Fruit fly (Drosophila melanogaster) whole organism, embryonic: ENCODE measurements around the gene CG18788.
A peak's percentile ranks its signal among the peaks of the same experiment; 100 is the strongest.

Source experiments
- Abd-B ChIP-seq: fragments of 200-800 bp; sonication (Bioruptor generic); optimal IDR thresholded peaks from 2 replicates; lab custom pipeline; 2018; ENCODE audit warnings: missing biosample characterization, mild to moderate bottlenecking, missing genetic modification characterization, moderate library complexity
- CG10431 ChIP-seq: fragments of 200-800 bp; sonication (Bioruptor generic); optimal IDR thresholded peaks from 3 replicates; lab custom pipeline; 2018; ENCODE audit warnings: missing biosample characterization, mild to moderate bottlenecking, missing genetic modification characterization
- CG11247 ChIP-seq: fragments of 200-800 bp; sonication (Bioruptor generic); IDR thresholded peaks from 2 replicates; pipeline ENCODE4 v1.3.6; 2022; ENCODE audit warnings: missing biosample characterization, missing genetic modification characterization
- CG11695 ChIP-seq: fragments of 200-800 bp; sonication (Bioruptor generic); IDR thresholded peaks from 3 replicates; pipeline ENCODE4 v1.3.6; 2022; ENCODE audit warnings: missing biosample characterization, missing genetic modification characterization
- CG1233 ChIP-seq: fragments of 200-800 bp; sonication (Bioruptor generic); optimal IDR thresholded peaks from 4 replicates; lab custom pipeline; 2018; ENCODE audit warnings: missing biosample characterization, mild to moderate bottlenecking, missing genetic modification characterization
- CG14050 ChIP-seq: fragments of 200-800 bp; sonication (Bioruptor generic); IDR thresholded peaks from 3 replicates; pipeline ENCODE4 v1.3.6; 2022; ENCODE audit warnings: missing biosample characterization, missing genetic modification characterization
- CG18476 ChIP-seq: fragments of 200-800 bp; sonication (Bioruptor generic); optimal IDR thresholded peaks from 2 replicates; lab custom pipeline; 2016; ENCODE audit warnings: missing biosample characterization, mild to moderate bottlenecking, missing genetic modification characterization
- CG2875 ChIP-seq: fragments of 200-800 bp; sonication (Bioruptor generic); optimal IDR thresholded peaks from 2 replicates; lab custom pipeline; 2017; ENCODE audit warnings: missing biosample characterization, mild to moderate bottlenecking, missing genetic modification characterization, missing genetic modification reagents
- CG2889 ChIP-seq: fragments of 200-800 bp; sonication (Bioruptor generic); IDR thresholded peaks from 3 replicates; pipeline ENCODE4 v1.3.6; 2022; ENCODE audit warnings: missing biosample characterization, missing genetic modification characterization
- CG4820 ChIP-seq: fragments of 200-800 bp; sonication (Bioruptor generic); optimal IDR thresholded peaks from 3 replicates; lab custom pipeline; 2016; ENCODE audit warnings: missing biosample characterization, missing genetic modification characterization
- CG6813 ChIP-seq: fragments of 200-800 bp; sonication (Bioruptor generic); optimal IDR thresholded peaks from 2 replicates; lab custom pipeline; 2017; ENCODE audit warnings: missing biosample characterization, missing genetic modification characterization, mild to moderate bottlenecking, moderate library complexity, missing genetic modification reagents
- CG7786 ChIP-seq: fragments of 200-800 bp; sonication (Bioruptor generic); optimal IDR thresholded peaks from 2 replicates; lab custom pipeline; 2016; ENCODE audit warnings: missing biosample characterization, missing genetic modification characterization
- CG8924 ChIP-seq: fragments of 200-800 bp; optimal IDR thresholded peaks from 3 replicates; lab custom pipeline; 2019; ENCODE audit warnings: missing biosample characterization, mild to moderate bottlenecking, missing genetic modification characterization, moderate library complexity
- CG9817 ChIP-seq: fragments of 200-800 bp; sonication (Bioruptor generic); optimal IDR thresholded peaks from 2 replicates; lab custom pipeline; 2018; ENCODE audit warnings: missing biosample characterization, mild to moderate bottlenecking, missing genetic modification characterization, moderate library complexity
- CHES-1-like ChIP-seq: fragments of 200-800 bp; sonication (Bioruptor generic); optimal IDR thresholded peaks from 2 replicates; lab custom pipeline; 2016; ENCODE audit warnings: missing biosample characterization, missing genetic modification characterization
- D19B ChIP-seq: fragments of 200-800 bp; sonication (Bioruptor generic); optimal IDR thresholded peaks from 2 replicates; lab custom pipeline; 2017; ENCODE audit warnings: missing biosample characterization, mild to moderate bottlenecking, missing genetic modification characterization
- Dll ChIP-seq: fragments of 200-800 bp; sonication (Bioruptor generic); IDR thresholded peaks from 4 replicates; pipeline ENCODE4 v1.3.6; 2022; ENCODE audit warnings: missing biosample characterization, missing genetic modification characterization; ENCODE audit not compliant: partially characterized antibody
- Ets65A ChIP-seq: fragments of 200-800 bp; sonication (Bioruptor generic); peaks from one replicate; lab custom pipeline; 2016; ENCODE audit warnings: missing biosample characterization, missing genetic modification characterization
- GATAe ChIP-seq: fragments of 200-800 bp; sonication (Bioruptor generic); conservative IDR thresholded peaks from 2 replicates; pipeline ENCODE4 v1.3.6; 2022; ENCODE audit warnings: missing biosample characterization, missing genetic modification characterization
- HmgZ ChIP-seq: fragments of 200-800 bp; sonication (Bioruptor generic); optimal IDR thresholded peaks from 2 replicates; lab custom pipeline; 2018; ENCODE audit warnings: missing biosample characterization, mild to moderate bottlenecking, missing genetic modification characterization
- Hr78 ChIP-seq, 2 experiments: fragments of 200-800 bp in 1 of 2; fragments of >200 bp in 1 of 2; sonication (Bioruptor generic) in 1 of 2; optimal IDR thresholded peaks; 2 replicates each; lab custom pipeline; 2017 to 2019; ENCODE audit warnings: missing biosample characterization in 2 of 2, missing genetic modification characterization in 2 of 2, mild to moderate bottlenecking in 1 of 2, moderate library complexity in 1 of 2
- Hsf ChIP-seq: fragments of 200-800 bp; sonication (Bioruptor generic); optimal IDR thresholded peaks from 3 replicates; lab custom pipeline; 2016; ENCODE audit warnings: missing biosample characterization, missing genetic modification characterization
- Meics ChIP-seq: fragments of 200-800 bp; sonication (Bioruptor generic); optimal IDR thresholded peaks from 2 replicates; lab custom pipeline; 2017; ENCODE audit warnings: missing biosample characterization, mild to moderate bottlenecking, missing genetic modification characterization
- Optix ChIP-seq: fragments of 200-800 bp; sonication (Bioruptor generic); IDR thresholded peaks from 3 replicates; pipeline ENCODE4 v1.3.6; 2022; ENCODE audit warnings: missing biosample characterization, missing genetic modification characterization
- Pdp1 ChIP-seq, 2 experiments: fragments of 200-800 bp; sonication (Bioruptor generic); optimal IDR thresholded peaks; 3 replicates each; lab custom pipeline; 2016; ENCODE audit warnings: missing biosample characterization in 2 of 2, missing genetic modification characterization in 2 of 2, mild to moderate bottlenecking in 1 of 2, moderate library complexity in 1 of 2
- Rx ChIP-seq: fragments of 200-800 bp; sonication (Bioruptor generic); IDR thresholded peaks from 2 replicates; pipeline ENCODE4 v1.3.6; 2022; ENCODE audit warnings: missing biosample characterization, missing genetic modification characterization
- Vsx1 ChIP-seq: fragments of 200-800 bp; sonication (Bioruptor generic); optimal IDR thresholded peaks from 2 replicates; lab custom pipeline; 2017; ENCODE audit warnings: missing biosample characterization, mild to moderate bottlenecking, missing genetic modification characterization, missing genetic modification reagents
- Xbp1 ChIP-seq: fragments of 200-800 bp; sonication (Bioruptor generic); optimal IDR thresholded peaks from 3 replicates; lab custom pipeline; 2016; ENCODE audit warnings: missing biosample characterization, mild to moderate bottlenecking, missing genetic modification characterization
- ac ChIP-seq: fragments of 200-800 bp; sonication (Bioruptor generic); optimal IDR thresholded peaks from 3 replicates; lab custom pipeline; 2017; ENCODE audit warnings: missing biosample characterization, mild to moderate bottlenecking, missing genetic modification characterization
- bsh ChIP-seq, 2 experiments: fragments of 200-800 bp; sonication (Bioruptor generic); optimal IDR thresholded peaks; 2 replicates each; lab custom pipeline; 2017 to 2018; ENCODE audit warnings: mild to moderate bottlenecking in 2 of 2, missing biosample characterization in 2 of 2, missing genetic modification characterization in 2 of 2, moderate library complexity in 1 of 2
- chn ChIP-seq: fragments of 200-800 bp; sonication (Bioruptor generic); optimal IDR thresholded peaks from 2 replicates; lab custom pipeline; 2016; ENCODE audit warnings: missing biosample characterization, missing genetic modification characterization
- ewg ChIP-seq: fragments of 200-800 bp; sonication (Bioruptor generic); optimal IDR thresholded peaks from 3 replicates; lab custom pipeline; 2017; ENCODE audit warnings: mild to moderate bottlenecking, missing biosample characterization, missing genetic modification reagents, missing genetic modification characterization
- fd64A ChIP-seq: fragments of 200-800 bp; sonication (Bioruptor generic); optimal IDR thresholded peaks from 3 replicates; lab custom pipeline; 2018; ENCODE audit warnings: missing biosample characterization, mild to moderate bottlenecking, missing genetic modification characterization
- gce ChIP-seq: fragments of 200-800 bp; sonication (Bioruptor generic); IDR thresholded peaks from 3 replicates; pipeline ENCODE4 v1.3.6; 2022; ENCODE audit warnings: missing biosample characterization, missing genetic modification characterization
- her ChIP-seq: fragments of 200-800 bp; sonication (Bioruptor generic); optimal IDR thresholded peaks from 2 replicates; lab custom pipeline; 2016; ENCODE audit warnings: missing biosample characterization, missing genetic modification characterization
- ken ChIP-seq: fragments of 200-800 bp; sonication (Bioruptor generic); IDR thresholded peaks from 3 replicates; pipeline ENCODE4 v1.3.6; 2022; ENCODE audit warnings: missing biosample characterization, missing genetic modification characterization
- knrl ChIP-seq: fragments of 200-800 bp; sonication (Bioruptor generic); IDR thresholded peaks from 3 replicates; pipeline ENCODE4 v1.3.6; 2022; ENCODE audit warnings: missing biosample characterization, missing genetic modification characterization; ENCODE audit not compliant: partially characterized antibody
- pros ChIP-seq: fragments of 200-800 bp; sonication (Bioruptor generic); optimal IDR thresholded peaks from 3 replicates; lab custom pipeline; 2019; ENCODE audit warnings: missing biosample characterization, mild to moderate bottlenecking, missing genetic modification characterization, moderate library complexity
- pzg ChIP-seq: fragments of 200-800 bp; sonication (Bioruptor generic); optimal IDR thresholded peaks from 3 replicates; lab custom pipeline; 2018; ENCODE audit warnings: missing biosample characterization, mild to moderate bottlenecking, missing genetic modification characterization, moderate library complexity
- row ChIP-seq: fragments of 200-800 bp; sonication (Bioruptor generic); IDR thresholded peaks from 3 replicates; pipeline ENCODE4 v1.3.6; 2022; ENCODE audit warnings: missing biosample characterization, missing genetic modification characterization
- sima ChIP-seq: fragments of 200-800 bp; sonication (Bioruptor generic); optimal IDR thresholded peaks from 2 replicates; lab custom pipeline; 2016; ENCODE audit warnings: missing biosample characterization, missing genetic modification characterization
- sr ChIP-seq: fragments of 200-800 bp; sonication (Bioruptor generic); IDR thresholded peaks from 3 replicates; pipeline ENCODE4 v1.3.6; 2022; ENCODE audit warnings: missing biosample characterization, missing genetic modification characterization
- ssp ChIP-seq: fragments of 200-800 bp; sonication (Bioruptor generic); IDR thresholded peaks from 2 replicates; pipeline ENCODE4 v1.3.6; 2022; ENCODE audit warnings: missing biosample characterization, missing genetic modification characterization
- tgo ChIP-seq: fragments of 200-800 bp; sonication (Bioruptor generic); IDR thresholded peaks from 3 replicates; pipeline ENCODE4 v1.3.6; 2022; ENCODE audit warnings: missing biosample characterization, missing genetic modification characterization
- twi ChIP-seq: fragments of 200-800 bp; optimal IDR thresholded peaks from 2 replicates; lab custom pipeline; 2019; ENCODE audit warnings: missing biosample characterization, mild to moderate bottlenecking, missing genetic modification characterization, moderate library complexity
- tx ChIP-seq: fragments of 200-800 bp; sonication (Bioruptor generic); optimal IDR thresholded peaks from 2 replicates; lab custom pipeline; 2016; ENCODE audit warnings: missing biosample characterization, missing genetic modification characterization
- vnd ChIP-seq: fragments of 200-800 bp; sonication (Bioruptor generic); IDR thresholded peaks from 3 replicates; pipeline ENCODE4 v1.3.6; 2022; ENCODE audit warnings: missing biosample characterization, missing genetic modification characterization; ENCODE audit not compliant: partially characterized antibody
- zfh2 ChIP-seq: fragments of 200-800 bp; sonication (Bioruptor generic); optimal IDR thresholded peaks from 2 replicates; lab custom pipeline; 2016; ENCODE audit warnings: missing biosample characterization, missing genetic modification characterization

Gene CG18788

DNA sequence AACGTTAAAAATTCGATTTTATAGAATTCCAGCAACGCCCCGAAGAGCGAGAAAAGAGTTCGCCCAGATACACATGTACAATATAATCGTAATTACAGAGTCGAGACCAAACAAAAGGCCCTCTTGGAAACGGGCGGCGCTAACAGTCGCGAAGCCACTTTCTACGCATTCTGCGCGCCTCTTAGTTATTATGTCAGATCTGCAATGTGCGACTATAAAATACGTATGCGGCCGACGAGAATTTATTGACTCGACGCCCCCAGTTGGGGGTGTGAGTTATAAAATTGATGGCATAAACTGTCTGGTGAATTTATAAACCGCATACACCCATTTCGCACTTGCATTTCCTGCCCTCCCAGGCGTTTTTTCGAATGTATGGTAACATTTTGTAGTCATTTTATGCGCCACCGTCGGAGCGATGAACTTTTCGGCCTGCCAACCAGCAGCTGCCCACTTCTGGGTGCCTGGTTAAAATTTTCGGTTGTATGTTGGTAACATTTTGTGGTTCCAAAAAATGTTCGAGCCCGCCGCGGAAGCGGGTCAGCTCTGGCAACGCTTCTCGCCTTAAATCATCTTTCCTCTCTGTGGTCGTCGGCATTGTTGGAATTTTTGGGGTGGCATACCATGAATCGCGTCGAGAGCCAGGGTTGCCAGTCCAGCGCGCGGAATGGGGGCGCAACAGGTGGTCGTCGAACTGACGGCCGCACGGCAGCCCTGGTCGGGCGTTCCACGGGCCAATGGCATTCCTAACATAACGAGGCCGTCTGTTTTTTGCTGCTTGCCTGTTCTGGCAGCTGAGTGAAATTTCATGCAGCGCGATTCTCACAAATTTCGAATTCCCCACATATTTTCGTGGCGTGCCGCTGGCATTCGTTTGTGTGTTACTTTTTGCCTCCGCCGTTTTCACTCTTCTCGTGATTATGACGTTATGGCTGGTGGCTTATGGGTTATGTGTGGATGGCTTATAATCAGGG is 22.0 kb upstream of the CG18788 start (continued):
- TF ChIP-seq CG1233 (GFP tag; lab: Kevin White, UChicago) (peak; percentile 58), CG4820 (peak; percentile 54), twi (tag; lab: Kevin White, UChicago) (peak; percentile 25), gce (GFP tag; lab: Robert Waterston, UW) (no peak), Ets65A (GFP tag; lab: Kevin White, UChicago) (peak; percentile 89), ken (GFP tag; lab: Robert Waterston, UW) (no peak), CHES-1-like (GFP tag; lab: Kevin White, UChicago) (peak; percentile 91), CG9817 (peak; percentile 40), GATAe (GFP tag; lab: Robert Waterston, UW) (no peak), zfh2 (GFP tag; lab: Kevin White, UChicago) (peak; percentile 77), knrl (no peak), row (no peak), her (peak; percentile 85), pzg (GFP tag; lab: Kevin White, UChicago) (peak; percentile 67), ssp (no peak), Dll (GFP tag; lab: Robert Waterston, UW) (no peak), Abd-B (peak; percentile 56), D19B (peak; percentile 66), vnd (GFP tag; lab: Robert Waterston, UW) (no peak), CG11695 (GFP tag; lab: Robert Waterston, UW) (no peak), Vsx1 (GFP tag; lab: Kevin White, UChicago) (peak; percentile 51), CG2889 (GFP tag; lab: Robert Waterston, UW) (no peak), ac (peak; percentile 0), CG2875 (GFP tag; lab: Kevin White, UChicago) (peak; percentile 28), sima (GFP tag; lab: Kevin White, UChicago) (no peak), bsh (GFP tag; optimal IDR thresholded peaks at IDR 0.05; lab: Kevin White, UChicago) (peak; percentile 26 to 63), CG8924 (tag; lab: Kevin White, UChicago) (peak; percentile 67), CG6813 (peak; percentile 85), Hr78 (GFP tag; optimal IDR thresholded peaks at IDR 0.05; lab: Kevin White, UChicago) (peak in 1 of 2 experiments; percentile 93), Rx (GFP tag; lab: Robert Waterston, UW) (no peak), CG18476 (GFP tag; lab: Kevin White, UChicago) (no peak), Pdp1 (GFP tag; optimal IDR thresholded peaks at IDR 0.05; lab: Kevin White, UChicago) (peak; percentile 72 to 94), CG7786 (GFP tag; lab: Kevin White, UChicago) (peak; percentile 75), CG11247 (GFP tag; lab: Robert Waterston, UW) (no peak), CG10431 (peak; percentile 51), tgo (no peak), Hsf (GFP tag; lab: Kevin White, UChicago) (peak; percentile 58), pros (GFP tag; lab: Kevin White, UChicago) (peak; percentile 72), ewg (GFP tag; lab: Kevin White, UChicago) (peak; percentile 48), HmgZ (peak; percentile 94), Xbp1 (GFP tag; lab: Kevin White, UChicago) (peak; percentile 77), fd64A (GFP tag; lab: Kevin White, UChicago) (peak; percentile 52), Meics (peak; percentile 83), tx (GFP tag; lab: Kevin White, UChicago) (peak; percentile 71), sr (no peak), CG14050 (GFP tag; lab: Robert Waterston, UW) (no peak), Optix (GFP tag; lab: Robert Waterston, UW) (no peak), chn (GFP tag; lab: Kevin White, UChicago) (peak; percentile 78)
